Fruit fly (Drosophila melanogaster) whole organism, embryonic: Measurements from ENCODE around the gene sp3.

Source experiments
- Atf-2 ChIP-seq: fragments of 200-800 bp; sonication (Bioruptor generic); optimal IDR thresholded peaks from 2 replicates; lab custom pipeline; 2016; ENCODE audit warnings: missing biosample characterization, missing genetic modification characterization
- CG10366 ChIP-seq: fragments of 200-800 bp; sonication (Bioruptor generic); IDR thresholded peaks from 2 replicates; pipeline ENCODE4 v1.3.6; 2022; ENCODE audit warnings: missing biosample characterization, missing genetic modification characterization
- CG14667 ChIP-seq: fragments of 200-800 bp; sonication (Bioruptor generic); IDR thresholded peaks from 2 replicates; pipeline ENCODE4 v1.3.6; 2022; ENCODE audit warnings: missing biosample characterization, missing genetic modification characterization
- CG14965 ChIP-seq: fragments of 200-800 bp; sonication (Bioruptor generic); optimal IDR thresholded peaks from 2 replicates; lab custom pipeline; 2016; ENCODE audit warnings: missing biosample characterization, missing genetic modification characterization, borderline replicate concordance
- CG15514 ChIP-seq: fragments of 200-800 bp; sonication (Bioruptor generic); optimal IDR thresholded peaks from 3 replicates; lab custom pipeline; 2017; ENCODE audit warnings: missing biosample characterization, missing genetic modification characterization, mild to moderate bottlenecking, moderate library complexity, missing genetic modification reagents
- CG1647 ChIP-seq: fragments of 200-800 bp; sonication (Bioruptor generic); optimal IDR thresholded peaks from 3 replicates; lab custom pipeline; 2016; ENCODE audit warnings: missing biosample characterization, missing genetic modification characterization
- CG17186 ChIP-seq: fragments of 200-800 bp; sonication (Bioruptor generic); optimal IDR thresholded peaks from 3 replicates; lab custom pipeline; 2017; ENCODE audit warnings: missing biosample characterization, missing genetic modification reagents, missing genetic modification characterization
- CG17359 ChIP-seq: fragments of 200-800 bp; sonication (Bioruptor generic); optimal IDR thresholded peaks from 3 replicates; lab custom pipeline; 2018; ENCODE audit warnings: missing biosample characterization, mild to moderate bottlenecking, missing genetic modification characterization, moderate library complexity
- CG17361 ChIP-seq: fragments of 200-800 bp; sonication (Bioruptor generic); IDR thresholded peaks from 3 replicates; pipeline ENCODE4 v1.3.6; 2022; ENCODE audit warnings: missing biosample characterization, missing genetic modification characterization
- CG17568 ChIP-seq: fragments of 200-800 bp; sonication (Bioruptor generic); optimal IDR thresholded peaks from 2 replicates; lab custom pipeline; 2018; ENCODE audit warnings: missing biosample characterization, mild to moderate bottlenecking, missing genetic modification characterization, moderate library complexity
- CG17829 ChIP-seq: fragments of 200-800 bp; optimal IDR thresholded peaks from 2 replicates; lab custom pipeline; 2019; ENCODE audit warnings: missing biosample characterization, mild to moderate bottlenecking, missing genetic modification characterization, moderate library complexity
- CG18262 ChIP-seq: fragments of 200-800 bp; optimal IDR thresholded peaks from 3 replicates; lab custom pipeline; 2019; ENCODE audit warnings: missing biosample characterization, mild to moderate bottlenecking, missing genetic modification characterization, moderate library complexity
- CG31224 ChIP-seq: fragments of 200-800 bp; sonication (Bioruptor generic); IDR thresholded peaks from 2 replicates; pipeline ENCODE4 v1.3.6; 2022; ENCODE audit warnings: missing biosample characterization, missing genetic modification characterization
- CG3847 ChIP-seq: fragments of 200-800 bp; sonication (Bioruptor generic); IDR thresholded peaks from 2 replicates; pipeline ENCODE4 v1.3.6; 2022; ENCODE audit warnings: missing biosample characterization, missing genetic modification characterization
- CG42726 ChIP-seq: fragments of 200-800 bp; sonication (Bioruptor generic); IDR thresholded peaks from 2 replicates; pipeline ENCODE4 v1.3.6; 2022; ENCODE audit warnings: missing biosample characterization, missing genetic modification characterization; ENCODE audit not compliant: partially characterized antibody
- CG4617 ChIP-seq: fragments of 200-800 bp; sonication (Bioruptor generic); optimal IDR thresholded peaks from 3 replicates; lab custom pipeline; 2016; ENCODE audit warnings: missing biosample characterization, missing genetic modification characterization, borderline replicate concordance
- CG4730 ChIP-seq: fragments of 200-800 bp; sonication (Bioruptor generic); IDR thresholded peaks from 2 replicates; pipeline ENCODE4 v1.3.6; 2022; ENCODE audit warnings: missing biosample characterization, missing genetic modification characterization
- CG6254 ChIP-seq: fragments of 200-800 bp; sonication (Bioruptor generic); optimal IDR thresholded peaks from 3 replicates; lab custom pipeline; 2017; ENCODE audit warnings: mild to moderate bottlenecking, missing biosample characterization, missing genetic modification reagents, missing genetic modification characterization
- CG6813 ChIP-seq: fragments of 200-800 bp; sonication (Bioruptor generic); optimal IDR thresholded peaks from 2 replicates; lab custom pipeline; 2017; ENCODE audit warnings: missing biosample characterization, missing genetic modification characterization, mild to moderate bottlenecking, moderate library complexity, missing genetic modification reagents
- CG6854 ChIP-seq: fragments of 200-800 bp; sonication (Bioruptor generic); optimal IDR thresholded peaks from 3 replicates; lab custom pipeline; 2017; ENCODE audit warnings: missing biosample characterization, mild to moderate bottlenecking, missing genetic modification characterization
- CG7745 ChIP-seq: fragments of 200-800 bp; sonication (Bioruptor generic); optimal IDR thresholded peaks from 2 replicates; lab custom pipeline; 2018; ENCODE audit warnings: missing biosample characterization, mild to moderate bottlenecking, missing genetic modification characterization, moderate library complexity
- CG8290 ChIP-seq, 3 experiments: fragments of 200-800 bp; sonication (Bioruptor generic); optimal IDR thresholded peaks; 2 replicates each; lab custom pipeline; 2016 to 2019; ENCODE audit warnings: missing biosample characterization in 3 of 3, missing genetic modification characterization in 3 of 3, mild to moderate bottlenecking in 2 of 3, moderate library complexity in 1 of 3
- CG9876 ChIP-seq: fragments of 200-800 bp; sonication (Bioruptor generic); optimal IDR thresholded peaks from 2 replicates; lab custom pipeline; 2016; ENCODE audit warnings: missing biosample characterization, missing genetic modification characterization
- Fer3 ChIP-seq: fragments of 200-800 bp; sonication (Bioruptor generic); optimal IDR thresholded peaks from 2 replicates; lab custom pipeline; 2018; ENCODE audit warnings: missing biosample characterization, mild to moderate bottlenecking, missing genetic modification characterization, moderate library complexity
- Hmx ChIP-seq: fragments of 200-800 bp; sonication (Bioruptor generic); optimal IDR thresholded peaks from 2 replicates; lab custom pipeline; 2016; ENCODE audit warnings: missing biosample characterization, missing genetic modification characterization
- Hsf ChIP-seq: fragments of 200-800 bp; sonication (Bioruptor generic); optimal IDR thresholded peaks from 3 replicates; lab custom pipeline; 2016; ENCODE audit warnings: missing biosample characterization, missing genetic modification characterization
- Mrtf ChIP-seq: fragments of 200-800 bp; sonication (Bioruptor generic); IDR thresholded peaks from 3 replicates; pipeline ENCODE4 v1.3.6; 2022; ENCODE audit warnings: missing biosample characterization, missing genetic modification characterization
- Myb ChIP-seq: fragments of 200-800 bp; sonication (Bioruptor generic); optimal IDR thresholded peaks from 2 replicates; lab custom pipeline; 2016; ENCODE audit warnings: missing biosample characterization, missing genetic modification characterization
- Neu2 ChIP-seq: fragments of 200-800 bp; sonication (Bioruptor generic); optimal IDR thresholded peaks from 3 replicates; lab custom pipeline; 2016; ENCODE audit warnings: missing biosample characterization, missing genetic modification characterization, borderline replicate concordance
- Poxn ChIP-seq: fragments of 200-800 bp; sonication (Bioruptor generic); IDR thresholded peaks from 2 replicates; pipeline ENCODE4 v1.3.6; 2022; ENCODE audit warnings: missing biosample characterization, missing genetic modification characterization
- Xbp1 ChIP-seq: fragments of 200-800 bp; sonication (Bioruptor generic); optimal IDR thresholded peaks from 3 replicates; lab custom pipeline; 2016; ENCODE audit warnings: missing biosample characterization, mild to moderate bottlenecking, missing genetic modification characterization
- abd-A ChIP-seq: fragments of 200-800 bp; sonication (Bioruptor generic); optimal IDR thresholded peaks from 3 replicates; lab custom pipeline; 2019; ENCODE audit warnings: missing biosample characterization, mild to moderate bottlenecking, missing genetic modification characterization, moderate library complexity
- bbx ChIP-seq: fragments of 200-800 bp; sonication (Bioruptor generic); IDR thresholded peaks from 2 replicates; pipeline ENCODE4 v1.3.6; 2022; ENCODE audit warnings: missing biosample characterization, missing genetic modification characterization; ENCODE audit not compliant: partially characterized antibody
- croc ChIP-seq: fragments of 200-800 bp; sonication (Bioruptor generic); conservative IDR thresholded peaks from 3 replicates; pipeline ENCODE4 v1.3.6; 2022; ENCODE audit warnings: missing biosample characterization, missing genetic modification characterization
- dm ChIP-seq: fragments of 200-800 bp; sonication (Bioruptor generic); optimal IDR thresholded peaks from 3 replicates; lab custom pipeline; 2016; ENCODE audit warnings: missing biosample characterization, missing genetic modification characterization
- esg ChIP-seq: fragments of 200-800 bp; sonication (Bioruptor generic); conservative IDR thresholded peaks from 2 replicates; pipeline ENCODE4 v1.3.6; 2022; ENCODE audit warnings: missing biosample characterization, missing genetic modification characterization
- ewg ChIP-seq: fragments of 200-800 bp; sonication (Bioruptor generic); optimal IDR thresholded peaks from 3 replicates; lab custom pipeline; 2017; ENCODE audit warnings: mild to moderate bottlenecking, missing biosample characterization, missing genetic modification reagents, missing genetic modification characterization
- hbn ChIP-seq: fragments of 200-800 bp; sonication (Bioruptor generic); IDR thresholded peaks from 2 replicates; pipeline ENCODE4 v1.3.6; 2022; ENCODE audit warnings: missing biosample characterization, missing genetic modification characterization; ENCODE audit not compliant: partially characterized antibody
- her ChIP-seq: fragments of 200-800 bp; sonication (Bioruptor generic); optimal IDR thresholded peaks from 2 replicates; lab custom pipeline; 2016; ENCODE audit warnings: missing biosample characterization, missing genetic modification characterization
- inv ChIP-seq: fragments of 200-800 bp; sonication (Bioruptor generic); IDR thresholded peaks from 2 replicates; pipeline ENCODE4 v1.3.6; 2022; ENCODE audit warnings: missing biosample characterization, missing genetic modification characterization; ENCODE audit not compliant: partially characterized antibody
- ken ChIP-seq: fragments of 200-800 bp; sonication (Bioruptor generic); IDR thresholded peaks from 3 replicates; pipeline ENCODE4 v1.3.6; 2022; ENCODE audit warnings: missing biosample characterization, missing genetic modification characterization
- odd ChIP-seq: fragments of 200-800 bp; sonication (Bioruptor generic); optimal IDR thresholded peaks from 2 replicates; lab custom pipeline; 2017; ENCODE audit warnings: missing biosample characterization, mild to moderate bottlenecking, missing genetic modification characterization
- onecut ChIP-seq: fragments of 200-800 bp; sonication (Bioruptor generic); IDR thresholded peaks from 2 replicates; pipeline ENCODE4 v1.3.6; 2022; ENCODE audit warnings: missing biosample characterization, missing genetic modification characterization
- org-1 ChIP-seq: fragments of 200-800 bp; sonication (Bioruptor generic); optimal IDR thresholded peaks from 2 replicates; lab custom pipeline; 2017; ENCODE audit warnings: missing biosample characterization, missing genetic modification characterization
- pan ChIP-seq, 4 experiments: fragments of >200 bp in 3 of 4; fragments of 200-800 bp in 1 of 4; sonication (Bioruptor generic) in 1 of 4; optimal IDR thresholded peaks in 3 of 4; IDR thresholded peaks in 1 of 4; 2 replicates each; pipeline versions ENCODE4 v1.3.6 to Lab custom; 2017 to 2022; ENCODE audit warnings: missing biosample characterization in 2 of 4, missing genetic modification characterization in 2 of 4, mixed read lengths in 1 of 4
- sc ChIP-seq, 3 experiments: fragments of >200 bp in 2 of 3; fragments of 200-800 bp in 1 of 3; sonication (Bioruptor generic) in 1 of 3; optimal IDR thresholded peaks; 2 replicates in 2 of 3; 3 replicates in 1 of 3; lab custom pipeline; 2017; ENCODE audit warnings: mild to moderate bottlenecking in 1 of 3, missing biosample characterization in 1 of 3, missing genetic modification characterization in 1 of 3, missing genetic modification reagents in 1 of 3
- slou ChIP-seq: fragments of 200-800 bp; sonication (Bioruptor generic); optimal IDR thresholded peaks from 3 replicates; lab custom pipeline; 2016; ENCODE audit warnings: missing biosample characterization, missing genetic modification characterization
- zen2 ChIP-seq: fragments of 200-800 bp; sonication (Bioruptor generic); IDR thresholded peaks from 3 replicates; pipeline ENCODE4 v1.3.6; 2022; ENCODE audit warnings: missing biosample characterization, missing genetic modification characterization; ENCODE audit not compliant: partially characterized antibody

sp3 gene

dm6 chr3R:21520183-21520582 is 545 bp upstream of the sp3 start (continued):
- TF ChIP-seq her, result peak; percentile 95
- TF ChIP-seq Neu2 (GFP tag; lab: Kevin White, UChicago), result peak; percentile 74
- TF ChIP-seq CG17359 (tag; lab: Kevin White, UChicago), result peak; percentile 99
- TF ChIP-seq CG6813 (GFP tag; lab: Kevin White, UChicago), result peak; percentile 99
- TF ChIP-seq CG42726 (GFP tag; lab: Robert Waterston, UW), result peak; percentile 44; the same call in 1 of the 2 replicates
- TF ChIP-seq Hmx (GFP tag; lab: Kevin White, UChicago), result peak; percentile 87
- TF ChIP-seq CG17186 (GFP tag; lab: Kevin White, UChicago), result peak; percentile 93
- peak; percentile 95 for TF ChIP-seq dm
- TF ChIP-seq CG10366 (GFP tag; lab: Robert Waterston, UW), result peak; percentile 99
- no peak for TF ChIP-seq pan (optimal IDR thresholded peaks at IDR 0.05; lab: Kevin White, UChicago)
- peak in 1 of 2 experiments; percentile 99 for TF ChIP-seq pan (GFP tag; optimal IDR thresholded peaks at IDR 0.05 in 1 of 2, IDR thresholded peaks at IDR 0.05 in 1 of 2)
- TF ChIP-seq croc (GFP tag; lab: Robert Waterston, UW), result peak; percentile 94
- peak; percentile 99 for TF ChIP-seq ken (GFP tag; lab: Robert Waterston, UW)
- TF ChIP-seq CG6254 (GFP tag; lab: Kevin White, UChicago), result peak; percentile 92
- TF ChIP-seq CG4617 (GFP tag; lab: Kevin White, UChicago), result peak; percentile 98
- peak; percentile 99 for TF ChIP-seq Fer3 (tag; lab: Kevin White, UChicago)
- TF ChIP-seq zen2 (GFP tag; lab: Robert Waterston, UW), result no peak
- peak; percentile 87 for TF ChIP-seq Myb (GFP tag; lab: Kevin White, UChicago)
- peak; percentile 99 for TF ChIP-seq Xbp1 (GFP tag; lab: Kevin White, UChicago)
- peak; percentile 98 for TF ChIP-seq CG3847 (GFP tag; lab: Robert Waterston, UW)
- peak; percentile 96 for TF ChIP-seq org-1
- peak; percentile 98 for TF ChIP-seq onecut (GFP tag; lab: Robert Waterston, UW)
- TF ChIP-seq bbx (GFP tag; lab: Robert Waterston, UW), result peak; percentile 35; the same call in 1 of the 2 replicates
- peak; percentile 99 for TF ChIP-seq Mrtf (GFP tag; lab: Robert Waterston, UW)
- TF ChIP-seq sc (optimal IDR thresholded peaks at IDR 0.05; lab: Kevin White, UChicago), result no peak
- TF ChIP-seq sc (GFP tag; optimal IDR thresholded peaks at IDR 0.05; lab: Kevin White, UChicago), result peak; percentile 99
- TF ChIP-seq CG17568 (GFP tag; lab: Kevin White, UChicago), result peak; percentile 98
- TF ChIP-seq CG31224 (GFP tag; lab: Robert Waterston, UW), result peak; percentile 95
- peak; percentile 97 for TF ChIP-seq CG17829 (tag; lab: Kevin White, UChicago)
- peak; percentile 97 for TF ChIP-seq ewg
- peak; percentile 89 for TF ChIP-seq CG14965
- TF ChIP-seq Poxn (GFP tag; lab: Robert Waterston, UW), result peak; percentile 93
- peak; percentile 98 for TF ChIP-seq slou (GFP tag; lab: Kevin White, UChicago)
- TF ChIP-seq CG8290 (GFP tag; optimal IDR thresholded peaks at IDR 0.05; lab: Kevin White, UChicago), result peak; percentile 99
- peak; percentile 96 to 99 for TF ChIP-seq CG8290 (tag; optimal IDR thresholded peaks at IDR 0.05; lab: Kevin White, UChicago)
- TF ChIP-seq CG6854 (GFP tag; lab: Kevin White, UChicago), result peak; percentile 94
- TF ChIP-seq Atf-2 (GFP tag; lab: Kevin White, UChicago), result peak; percentile 98
- TF ChIP-seq hbn (GFP tag; lab: Robert Waterston, UW), result no peak
- peak; percentile 98 for TF ChIP-seq CG1647 (GFP tag; lab: Kevin White, UChicago)
- TF ChIP-seq abd-A (tag; lab: Kevin White, UChicago), result peak; percentile 61
- TF ChIP-seq CG7745 (tag; lab: Kevin White, UChicago), result peak; percentile 73
- TF ChIP-seq CG18262, result peak; percentile 95
- peak; percentile 97 for TF ChIP-seq CG14667 (GFP tag; lab: Robert Waterston, UW)
- TF ChIP-seq CG15514, result peak; percentile 95
- peak; percentile 98 for TF ChIP-seq CG4730 (GFP tag; lab: Robert Waterston, UW)
- peak; percentile 96 for TF ChIP-seq odd (GFP tag; lab: Kevin White, UChicago)
- peak; percentile 99 for TF ChIP-seq Hsf (GFP tag; lab: Kevin White, UChicago)
- no peak for TF ChIP-seq inv
- peak; percentile 99 for TF ChIP-seq CG9876 (GFP tag; lab: Kevin White, UChicago)
- peak; percentile 95 for TF ChIP-seq CG17361 (GFP tag; lab: Robert Waterston, UW)
- peak; percentile 89 for TF ChIP-seq esg
